Worm (Caenorhabditis elegans): ENCODE data around the gene gly-9.

ce11 chrIII:11283648-11284047 is 6.7 kb downstream of the gly-9 start:
- TF ChIP-seq ama-1 (optimal IDR thresholded peaks at IDR 0.05) (no peak), ztf-4 (tag; optimal IDR thresholded peaks at IDR 0.05) (no peak), zag-1 (tag; optimal IDR thresholded peaks at IDR 0.05) (no peak), unc-62 (GFP tag; optimal IDR thresholded peaks at IDR 0.05) (no peak), ztf-11 (tag; optimal IDR thresholded peaks at IDR 0.05) (no peak), tbx-2 (tag; optimal IDR thresholded peaks at IDR 0.05) (no peak)
